Fruit fly (Drosophila melanogaster) whole organism, prepupa: ENCODE results near the gene CG7099.

Experiments
- CG10669 ChIP-seq: fragments of 200-800 bp; sonication (Bioruptor generic); optimal IDR thresholded peaks from 3 replicates; lab custom pipeline; 2018; ENCODE audit warnings: missing biosample characterization, mild to moderate bottlenecking, missing genetic modification characterization, moderate library complexity
- CG11294 ChIP-seq: fragments of 200-800 bp; sonication (Bioruptor generic); IDR thresholded peaks from 2 replicates; pipeline ENCODE4 v1.3.6; 2022; ENCODE audit warnings: missing biosample characterization, missing genetic modification characterization
- CG16779 ChIP-seq: fragments of 200-800 bp; sonication (Bioruptor generic); optimal IDR thresholded peaks from 3 replicates; lab custom pipeline; 2017; ENCODE audit warnings: missing biosample characterization, mild to moderate bottlenecking, missing genetic modification characterization
- CG34406 ChIP-seq: fragments of 200-800 bp; sonication (Bioruptor generic); optimal IDR thresholded peaks from 3 replicates; lab custom pipeline; 2016; ENCODE audit warnings: missing biosample characterization, missing genetic modification characterization
- CG6163 ChIP-seq: fragments of 200-800 bp; sonication (Bioruptor generic); IDR thresholded peaks from 3 replicates; pipeline ENCODE4 v1.3.6; 2022; ENCODE audit warnings: missing biosample characterization, missing genetic modification characterization
- CG8632 ChIP-seq: fragments of 200-800 bp; sonication (Bioruptor generic); optimal IDR thresholded peaks from 3 replicates; lab custom pipeline; 2016; ENCODE audit warnings: missing biosample characterization, missing genetic modification characterization
- CG9139 ChIP-seq: fragments of 200-800 bp; sonication (Bioruptor generic); optimal IDR thresholded peaks from 3 replicates; lab custom pipeline; 2017; ENCODE audit warnings: missing biosample characterization, mild to moderate bottlenecking, missing genetic modification characterization
- Eip93F ChIP-seq: fragments of 200-800 bp; sonication (Bioruptor generic); optimal IDR thresholded peaks from 2 replicates; lab custom pipeline; 2016; ENCODE audit warnings: missing biosample characterization, mild to moderate bottlenecking, missing genetic modification characterization
- Hr4 ChIP-seq: fragments of 200-800 bp; sonication (Bioruptor generic); optimal IDR thresholded peaks from 3 replicates; lab custom pipeline; 2016; ENCODE audit warnings: missing biosample characterization, missing genetic modification characterization
- Lpt ChIP-seq: fragments of 200-800 bp; sonication (Bioruptor generic); optimal IDR thresholded peaks from 3 replicates; lab custom pipeline; 2016; ENCODE audit warnings: missing biosample characterization, missing genetic modification characterization
- dac ChIP-seq: fragments of 200-800 bp; sonication (Bioruptor generic); optimal IDR thresholded peaks from 2 replicates; lab custom pipeline; 2017; ENCODE audit warnings: missing biosample characterization, mild to moderate bottlenecking, missing genetic modification characterization
- esn ChIP-seq: fragments of 200-800 bp; sonication (Bioruptor generic); optimal IDR thresholded peaks from 2 replicates; lab custom pipeline; 2016; ENCODE audit warnings: missing biosample characterization, mild to moderate bottlenecking, missing genetic modification characterization, moderate library complexity
- topi ChIP-seq: fragments of 200-800 bp; sonication (Bioruptor generic); optimal IDR thresholded peaks from 3 replicates; lab custom pipeline; 2016; ENCODE audit warnings: missing biosample characterization, missing genetic modification characterization

dm6 chr2L:13349237-13349902, 38.0 kb upstream of the CG7099 start:
- TF ChIP-seq CG34406 (no peak), CG16779 (no peak), topi (GFP tag; lab: Kevin White, UChicago) (no peak), Hr4 (no peak), CG11294 (GFP tag; lab: Robert Waterston, UW) (no peak), CG10669 (no peak), CG6163 (GFP tag; lab: Robert Waterston, UW) (no peak), CG9139 (GFP tag; lab: Kevin White, UChicago) (no peak), Eip93F (GFP tag; lab: Kevin White, UChicago) (no peak), dac (GFP tag; lab: Kevin White, UChicago) (no peak), CG8632 (GFP tag; lab: Kevin White, UChicago) (no peak), Lpt (GFP tag; lab: Kevin White, UChicago) (no peak), esn (GFP tag; lab: Kevin White, UChicago) (no peak)
